Worm (Caenorhabditis elegans): ENCODE data around the gene srv-21.

ce11 chrIV:5856975-5857374, 20.2 kb downstream of the srv-21 start:
- TF ChIP-seq ama-1 (optimal IDR thresholded peaks at IDR 0.05), result no peak
- TF ChIP-seq tbx-37 (GFP tag; conservative IDR thresholded peaks at IDR 0.05), result no peak
- TF ChIP-seq sea-1 (GFP tag; conservative IDR thresholded peaks at IDR 0.05), result no peak
- no peak for TF ChIP-seq flt-1 (GFP tag; IDR thresholded peaks at IDR 0.05)
- no peak for TF ChIP-seq hmbx-1 (tag; optimal IDR thresholded peaks at IDR 0.05)
